Fruit fly (Drosophila melanogaster) whole organism, embryonic: ENCODE measurements around the gene gcm.

ENCODE experiments used
- Aef1 ChIP-seq: fragments of 200-800 bp; sonication (Bioruptor generic); IDR thresholded peaks from 3 replicates; pipeline ENCODE4 v1.3.6; 2022; ENCODE audit warnings: missing biosample characterization, missing genetic modification characterization
- Blimp-1 ChIP-seq: fragments of 200-800 bp; sonication (Bioruptor generic); optimal IDR thresholded peaks from 3 replicates; lab custom pipeline; 2018; ENCODE audit warnings: missing biosample characterization, missing genetic modification characterization, mild to moderate bottlenecking, moderate library complexity, missing genetic modification reagents
- CG10267 ChIP-seq: fragments of 200-800 bp; sonication (Bioruptor generic); optimal IDR thresholded peaks from 2 replicates; lab custom pipeline; 2018; ENCODE audit warnings: missing biosample characterization, mild to moderate bottlenecking, missing genetic modification characterization, moderate library complexity
- CG10654 ChIP-seq: fragments of 200-800 bp; sonication (Bioruptor generic); optimal IDR thresholded peaks from 2 replicates; lab custom pipeline; 2016; ENCODE audit warnings: missing biosample characterization, missing genetic modification characterization
- CG11695 ChIP-seq: fragments of 200-800 bp; sonication (Bioruptor generic); IDR thresholded peaks from 3 replicates; pipeline ENCODE4 v1.3.6; 2022; ENCODE audit warnings: missing biosample characterization, missing genetic modification characterization
- CG14050 ChIP-seq: fragments of 200-800 bp; sonication (Bioruptor generic); IDR thresholded peaks from 3 replicates; pipeline ENCODE4 v1.3.6; 2022; ENCODE audit warnings: missing biosample characterization, missing genetic modification characterization
- CG15011 ChIP-seq: fragments of 200-800 bp; sonication (Bioruptor generic); optimal IDR thresholded peaks from 3 replicates; lab custom pipeline; 2018; ENCODE audit warnings: missing biosample characterization, mild to moderate bottlenecking, missing genetic modification characterization
- CG17802 ChIP-seq: fragments of 200-800 bp; sonication (Bioruptor generic); optimal IDR thresholded peaks from 2 replicates; lab custom pipeline; 2018; ENCODE audit warnings: missing biosample characterization, mild to moderate bottlenecking, missing genetic modification characterization, moderate library complexity
- CG18262 ChIP-seq: fragments of 200-800 bp; optimal IDR thresholded peaks from 3 replicates; lab custom pipeline; 2019; ENCODE audit warnings: missing biosample characterization, mild to moderate bottlenecking, missing genetic modification characterization, moderate library complexity
- CG2889 ChIP-seq: fragments of 200-800 bp; sonication (Bioruptor generic); IDR thresholded peaks from 3 replicates; pipeline ENCODE4 v1.3.6; 2022; ENCODE audit warnings: missing biosample characterization, missing genetic modification characterization
- CG4730 ChIP-seq: fragments of 200-800 bp; sonication (Bioruptor generic); IDR thresholded peaks from 2 replicates; pipeline ENCODE4 v1.3.6; 2022; ENCODE audit warnings: missing biosample characterization, missing genetic modification characterization
- CG4854 ChIP-seq: fragments of 200-800 bp; sonication (Bioruptor generic); optimal IDR thresholded peaks from 2 replicates; lab custom pipeline; 2016; ENCODE audit warnings: missing biosample characterization, missing genetic modification characterization, inconsistent platforms
- CG7357 ChIP-seq: fragments of 200-800 bp; sonication (Bioruptor generic); IDR thresholded peaks from 3 replicates; pipeline ENCODE4 v1.3.6; 2022; ENCODE audit warnings: missing biosample characterization, missing genetic modification characterization
- CG7372 ChIP-seq: fragments of 200-800 bp; sonication (Bioruptor generic); IDR thresholded peaks from 2 replicates; pipeline ENCODE4 v1.3.6; 2022; ENCODE audit warnings: missing biosample characterization, missing genetic modification characterization
- CG7963 ChIP-seq: fragments of 200-800 bp; sonication (Bioruptor generic); IDR thresholded peaks from 3 replicates; pipeline ENCODE4 v1.3.6; 2022; ENCODE audit warnings: missing biosample characterization, missing genetic modification characterization; ENCODE audit not compliant: partially characterized antibody
- CG9876 ChIP-seq: fragments of 200-800 bp; sonication (Bioruptor generic); optimal IDR thresholded peaks from 2 replicates; lab custom pipeline; 2016; ENCODE audit warnings: missing biosample characterization, missing genetic modification characterization
- CTCF ChIP-seq: fragments of 200-800 bp; sonication (Bioruptor generic); optimal IDR thresholded peaks from 2 replicates; lab custom pipeline; 2017; ENCODE audit warnings: missing biosample characterization, mild to moderate bottlenecking, missing genetic modification characterization, moderate library complexity
- D ChIP-seq, 2 experiments: fragments of 200-800 bp in 1 of 2; fragments of >200 bp in 1 of 2; sonication (Bioruptor generic) in 1 of 2; optimal IDR thresholded peaks; 2 replicates in 1 of 2; 3 replicates in 1 of 2; lab custom pipeline; 2017; ENCODE audit warnings: mild to moderate bottlenecking in 1 of 2, missing biosample characterization in 1 of 2, missing genetic modification characterization in 1 of 2, missing genetic modification reagents in 1 of 2
- Dip3 ChIP-seq: fragments of 200-800 bp; sonication (Bioruptor generic); optimal IDR thresholded peaks from 3 replicates; lab custom pipeline; 2016; ENCODE audit warnings: missing biosample characterization, missing genetic modification characterization
- Doc3 ChIP-seq: fragments of 200-800 bp; sonication (Bioruptor generic); IDR thresholded peaks from 3 replicates; pipeline ENCODE4 v1.3.6; 2022; ENCODE audit warnings: missing biosample characterization, missing genetic modification characterization; ENCODE audit not compliant: partially characterized antibody
- E2f2 ChIP-seq: fragments of 200-800 bp; sonication (Bioruptor generic); IDR thresholded peaks from 2 replicates; pipeline ENCODE4 v1.3.6; 2022; ENCODE audit warnings: missing biosample characterization, missing genetic modification characterization
- ERR ChIP-seq: fragments of 200-800 bp; sonication (Bioruptor generic); optimal IDR thresholded peaks from 2 replicates; lab custom pipeline; 2016; ENCODE audit warnings: missing biosample characterization, missing genetic modification characterization
- Gsc ChIP-seq: fragments of 200-800 bp; sonication (Bioruptor generic); IDR thresholded peaks from 2 replicates; pipeline ENCODE4 v1.3.6; 2022; ENCODE audit warnings: missing biosample characterization, missing genetic modification characterization
- H15 ChIP-seq: fragments of 200-800 bp; sonication (Bioruptor generic); IDR thresholded peaks from 3 replicates; pipeline ENCODE4 v1.3.6; 2022; ENCODE audit warnings: missing biosample characterization, missing genetic modification characterization
- Lpt ChIP-seq: fragments of >200 bp; optimal IDR thresholded peaks from 2 replicates; lab custom pipeline; 2018; ENCODE audit warnings: missing biosample characterization, missing genetic modification characterization
- MBD-R2 ChIP-seq: fragments of 200-800 bp; sonication (Bioruptor generic); IDR thresholded peaks from 2 replicates; pipeline ENCODE4 v1.3.6; 2022; ENCODE audit warnings: missing biosample characterization, missing genetic modification characterization
- NC2α ChIP-seq: fragments of 200-800 bp; sonication (Bioruptor generic); optimal IDR thresholded peaks from 2 replicates; lab custom pipeline; 2016; ENCODE audit warnings: missing biosample characterization, missing genetic modification characterization
- Pdp1 ChIP-seq, 2 experiments: fragments of 200-800 bp; sonication (Bioruptor generic); optimal IDR thresholded peaks; 3 replicates each; lab custom pipeline; 2016; ENCODE audit warnings: missing biosample characterization in 2 of 2, missing genetic modification characterization in 2 of 2, mild to moderate bottlenecking in 1 of 2, moderate library complexity in 1 of 2
- Sox100B ChIP-seq: fragments of 200-800 bp; sonication (Bioruptor generic); optimal IDR thresholded peaks from 3 replicates; lab custom pipeline; 2018; ENCODE audit warnings: missing biosample characterization, mild to moderate bottlenecking, missing genetic modification characterization
- Sox102F ChIP-seq: fragments of 200-800 bp; sonication (Bioruptor generic); optimal IDR thresholded peaks from 2 replicates; lab custom pipeline; 2018; ENCODE audit warnings: missing biosample characterization, mild to moderate bottlenecking, missing genetic modification characterization, moderate library complexity
- Tbp ChIP-seq: fragments of >200 bp; optimal IDR thresholded peaks from 2 replicates; lab custom pipeline; 2018; ENCODE audit warnings: missing biosample characterization, missing genetic modification characterization
- amos ChIP-seq: fragments of 200-800 bp; sonication (Bioruptor generic); IDR thresholded peaks from 2 replicates; pipeline ENCODE4 v1.3.6; 2022; ENCODE audit warnings: missing biosample characterization, missing genetic modification characterization; ENCODE audit not compliant: partially characterized antibody
- ato ChIP-seq: fragments of 200-800 bp; sonication (Bioruptor generic); IDR thresholded peaks from 2 replicates; pipeline ENCODE4 v1.3.6; 2022; ENCODE audit warnings: missing biosample characterization, missing genetic modification characterization; ENCODE audit not compliant: partially characterized antibody
- bigmax ChIP-seq: fragments of 200-800 bp; sonication (Bioruptor generic); optimal IDR thresholded peaks from 2 replicates; lab custom pipeline; 2018; ENCODE audit warnings: missing biosample characterization, mild to moderate bottlenecking, missing genetic modification characterization
- cwo ChIP-seq: fragments of 200-800 bp; sonication (Bioruptor generic); optimal IDR thresholded peaks from 3 replicates; lab custom pipeline; 2017; ENCODE audit warnings: missing biosample characterization, missing genetic modification characterization, mild to moderate bottlenecking, moderate library complexity, missing genetic modification reagents
- dan ChIP-seq: fragments of 200-800 bp; sonication (Bioruptor generic); IDR thresholded peaks from 2 replicates; pipeline ENCODE4 v1.3.6; 2022; ENCODE audit warnings: missing biosample characterization, missing genetic modification characterization
- ind ChIP-seq: fragments of 200-800 bp; sonication (Bioruptor generic); optimal IDR thresholded peaks from 3 replicates; lab custom pipeline; 2016; ENCODE audit warnings: missing biosample characterization, missing genetic modification characterization
- jing ChIP-seq: fragments of 200-800 bp; sonication (Bioruptor generic); optimal IDR thresholded peaks from 2 replicates; lab custom pipeline; 2018; ENCODE audit warnings: missing biosample characterization, mild to moderate bottlenecking, missing genetic modification characterization
- jumu ChIP-seq: fragments of 200-800 bp; sonication (Bioruptor generic); optimal IDR thresholded peaks from 3 replicates; lab custom pipeline; 2016; ENCODE audit warnings: missing biosample characterization, missing genetic modification characterization
- nau ChIP-seq: fragments of 200-800 bp; sonication (Bioruptor generic); optimal IDR thresholded peaks from 3 replicates; lab custom pipeline; 2017; ENCODE audit warnings: missing biosample characterization, mild to moderate bottlenecking, missing genetic modification characterization, missing genetic modification reagents
- org-1 ChIP-seq: fragments of 200-800 bp; sonication (Bioruptor generic); optimal IDR thresholded peaks from 2 replicates; lab custom pipeline; 2017; ENCODE audit warnings: missing biosample characterization, missing genetic modification characterization
- ro ChIP-seq: fragments of 200-800 bp; sonication (Bioruptor generic); IDR thresholded peaks from 2 replicates; pipeline ENCODE4 v1.3.6; 2022; ENCODE audit warnings: missing biosample characterization, missing genetic modification characterization
- run ChIP-seq: fragments of 200-800 bp; sonication (Bioruptor generic); optimal IDR thresholded peaks from 3 replicates; lab custom pipeline; 2018; ENCODE audit warnings: missing biosample characterization, mild to moderate bottlenecking, missing genetic modification characterization
- shn ChIP-seq: fragments of 200-800 bp; sonication (Bioruptor generic); optimal IDR thresholded peaks from 3 replicates; lab custom pipeline; 2016; ENCODE audit warnings: missing biosample characterization, missing genetic modification characterization
- sima ChIP-seq: fragments of 200-800 bp; sonication (Bioruptor generic); optimal IDR thresholded peaks from 2 replicates; lab custom pipeline; 2016; ENCODE audit warnings: missing biosample characterization, missing genetic modification characterization
- twi ChIP-seq: fragments of 200-800 bp; optimal IDR thresholded peaks from 2 replicates; lab custom pipeline; 2019; ENCODE audit warnings: missing biosample characterization, mild to moderate bottlenecking, missing genetic modification characterization, moderate library complexity
- usp ChIP-seq: fragments of >200 bp; optimal IDR thresholded peaks from 2 replicates; lab custom pipeline; 2017; ENCODE audit warnings: missing biosample characterization, missing genetic modification characterization
- vvl ChIP-seq: fragments of 200-800 bp; sonication (Bioruptor generic); IDR thresholded peaks from 2 replicates; pipeline ENCODE4 v1.3.6; 2022; ENCODE audit warnings: missing biosample characterization, missing genetic modification characterization
- zfh2 ChIP-seq: fragments of 200-800 bp; sonication (Bioruptor generic); optimal IDR thresholded peaks from 2 replicates; lab custom pipeline; 2016; ENCODE audit warnings: missing biosample characterization, missing genetic modification characterization

gcm gene

DNA sequence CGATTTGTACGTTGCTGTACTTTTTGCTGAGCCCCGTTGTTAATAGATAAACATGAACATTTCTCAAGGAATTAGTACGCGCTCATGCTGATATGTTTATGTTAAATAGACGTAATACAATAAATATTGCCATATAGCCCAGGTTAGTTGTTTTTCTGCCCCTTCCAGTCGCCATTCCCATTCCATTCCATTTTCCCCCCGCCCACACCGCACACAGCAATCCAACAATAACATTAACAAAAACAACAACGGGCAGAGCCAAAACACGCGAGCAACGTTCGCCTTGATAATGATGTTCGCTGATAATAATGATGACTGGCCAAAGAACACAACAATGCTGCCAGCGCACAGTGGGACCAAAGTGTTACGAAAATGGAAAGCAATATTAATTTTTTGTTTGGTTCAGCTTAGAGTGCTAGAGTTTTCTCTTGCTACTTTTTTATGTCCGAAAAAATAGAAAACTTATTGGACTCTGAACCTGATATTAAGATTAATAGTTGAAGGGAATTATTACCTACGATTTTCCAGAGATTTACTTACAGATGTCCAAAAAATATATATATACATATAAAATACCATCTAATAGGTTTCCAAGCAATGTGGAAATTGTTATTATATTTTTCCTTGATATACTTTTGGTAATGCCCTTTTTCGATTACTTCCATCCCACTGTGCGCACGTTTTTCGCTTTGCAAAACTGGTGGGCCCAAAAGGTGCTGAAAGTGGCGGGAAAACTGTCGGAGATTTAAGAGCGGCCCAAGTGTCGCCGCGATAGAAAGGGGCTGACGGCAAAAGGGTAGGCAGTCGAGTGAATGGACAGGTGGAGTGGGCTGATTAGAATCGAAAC lies 11.7 kb downstream of the gcm start (continued):
- peak; percentile 87 for TF ChIP-seq CG4854 (GFP tag; lab: Kevin White, UChicago)
- TF ChIP-seq Aef1 (GFP tag; lab: Robert Waterston, UW), result peak; percentile 82
- peak; percentile 93 for TF ChIP-seq Blimp-1 (GFP tag; lab: Kevin White, UChicago)
- no peak for TF ChIP-seq CG7963 (GFP tag; lab: Robert Waterston, UW)
- peak; percentile 76 for TF ChIP-seq E2f2 (GFP tag; lab: Robert Waterston, UW)
- TF ChIP-seq twi (tag; lab: Kevin White, UChicago), result peak; percentile 92
- peak; percentile 81 for TF ChIP-seq jing
- TF ChIP-seq nau, result peak; percentile 95
- TF ChIP-seq Sox102F, result peak; percentile 96
- TF ChIP-seq org-1, result peak; percentile 97
- peak; percentile 66 for TF ChIP-seq Gsc (GFP tag; lab: Robert Waterston, UW)
- TF ChIP-seq ERR (GFP tag; lab: Kevin White, UChicago), result no peak
- TF ChIP-seq Tbp, result no peak
- peak; percentile 31; the same call in 1 of the 2 replicates for TF ChIP-seq amos (GFP tag; lab: Robert Waterston, UW)
- peak; percentile 80 for TF ChIP-seq shn
- TF ChIP-seq ro, result peak; percentile 72; the same call in 1 of the 2 replicates
- TF ChIP-seq Lpt (GFP tag; lab: Kevin White, UChicago), result no peak
- peak; percentile 94 for TF ChIP-seq run
- peak; percentile 66 for TF ChIP-seq CG9876 (GFP tag; lab: Kevin White, UChicago)
- peak; percentile 85 for TF ChIP-seq Dip3 (GFP tag; lab: Kevin White, UChicago)
- TF ChIP-seq Pdp1 (GFP tag; optimal IDR thresholded peaks at IDR 0.05; lab: Kevin White, UChicago), result peak; percentile 77 to 87
- no peak for TF ChIP-seq ato
- peak; percentile 94 for TF ChIP-seq ind
- TF ChIP-seq H15, result peak; percentile 82
- peak; percentile 90 for TF ChIP-seq CG10654 (GFP tag; lab: Kevin White, UChicago)
- peak; percentile 93 for TF ChIP-seq CG7372 (GFP tag; lab: Robert Waterston, UW)
- peak; percentile 83 for TF ChIP-seq CG7357 (GFP tag; lab: Robert Waterston, UW)
- TF ChIP-seq CG2889 (GFP tag; lab: Robert Waterston, UW), result peak; percentile 73
- TF ChIP-seq CG14050 (GFP tag; lab: Robert Waterston, UW), result peak; percentile 79
- TF ChIP-seq vvl (GFP tag; lab: Robert Waterston, UW), result peak; percentile 92
- TF ChIP-seq CG17802 (tag; lab: Kevin White, UChicago), result peak; percentile 62
- TF ChIP-seq D (optimal IDR thresholded peaks at IDR 0.05; lab: Kevin White, UChicago), result no peak
- TF ChIP-seq D (GFP tag; optimal IDR thresholded peaks at IDR 0.05; lab: Kevin White, UChicago), result peak; percentile 96
- peak; percentile 98 for TF ChIP-seq CG18262 (tag; lab: Kevin White, UChicago)
- TF ChIP-seq usp, result no peak
- peak; percentile 52 for TF ChIP-seq sima (GFP tag; lab: Kevin White, UChicago)
- TF ChIP-seq CG10267 (tag; lab: Kevin White, UChicago), result peak; percentile 92
- peak; percentile 96 for TF ChIP-seq CG11695 (GFP tag; lab: Robert Waterston, UW)
- peak; percentile 95 for TF ChIP-seq CG15011 (GFP tag; lab: Kevin White, UChicago)
- peak; percentile 65 for TF ChIP-seq CTCF (GFP tag; lab: Kevin White, UChicago)
- TF ChIP-seq Sox100B, result peak; percentile 98
- peak; percentile 98 for TF ChIP-seq cwo (GFP tag; lab: Kevin White, UChicago)
- peak; percentile 87 for TF ChIP-seq zfh2 (GFP tag; lab: Kevin White, UChicago)
- peak; percentile 74 for TF ChIP-seq CG4730 (GFP tag; lab: Robert Waterston, UW)
- peak; percentile 50 for TF ChIP-seq NC2α (GFP tag; lab: Kevin White, UChicago)
- TF ChIP-seq MBD-R2, result peak; percentile 67
- TF ChIP-seq dan, result peak; percentile 16; the same call in 1 of the 2 replicates
- TF ChIP-seq bigmax (GFP tag; lab: Kevin White, UChicago), result no peak
- no peak for TF ChIP-seq Doc3 (GFP tag; lab: Robert Waterston, UW)
- peak; percentile 74 for TF ChIP-seq jumu (GFP tag; lab: Kevin White, UChicago)
